Fruit fly (Drosophila melanogaster): ENCODE measurements around the gene CG14073.

CG14073 gene

dm6 chr3L:18870027-18870426, 49.6 kb upstream of the CG14073 start, which contains the start of gene Blos3 (continued):
- TF ChIP-seq CG4617 (GFP tag; optimal IDR thresholded peaks at IDR 0.05; ENCODE audit: borderline replicate concordance): peak; percentile 46
- peak; percentile 45 for TF ChIP-seq CG17829 (tag; optimal IDR thresholded peaks at IDR 0.05)
- no peak for TF ChIP-seq pan (optimal IDR thresholded peaks at IDR 0.05)
- no peak for TF ChIP-seq pan (GFP tag; optimal IDR thresholded peaks at IDR 0.05 in 1 of 2, IDR thresholded peaks at IDR 0.05 in 1 of 2)
- peak; percentile 54 for TF ChIP-seq Antp (GFP tag; optimal IDR thresholded peaks at IDR 0.05)
- peak; percentile 4; the same call in 1 of the 2 replicates for TF ChIP-seq CG14667 (GFP tag; IDR thresholded peaks at IDR 0.05)
- peak; percentile 2 for TF ChIP-seq slp2 (GFP tag; optimal IDR thresholded peaks at IDR 0.05)
- TF ChIP-seq Fer1 (GFP tag; optimal IDR thresholded peaks at IDR 0.05): peak; percentile 43
- no peak for TF ChIP-seq Poxn (GFP tag; IDR thresholded peaks at IDR 0.05)
- no peak for TF ChIP-seq CG10565 (GFP tag; optimal IDR thresholded peaks at IDR 0.05)
- TF ChIP-seq ac (GFP tag; optimal IDR thresholded peaks at IDR 0.05): no peak
- no peak for TF ChIP-seq run (tag; optimal IDR thresholded peaks at IDR 0.05)
- TF ChIP-seq crc (GFP tag; optimal IDR thresholded peaks at IDR 0.05): peak; percentile 29
- TF ChIP-seq MBD-R2 (GFP tag; IDR thresholded peaks at IDR 0.05): peak; percentile 61
- TF ChIP-seq MTF-1 (GFP tag; optimal IDR thresholded peaks at IDR 0.05; ENCODE audit: borderline replicate concordance): peak; percentile 11
- peak; percentile 19 for TF ChIP-seq HLH54F (GFP tag; optimal IDR thresholded peaks at IDR 0.05)
- TF ChIP-seq CG34376 (GFP tag; optimal IDR thresholded peaks at IDR 0.05): peak; percentile 0
- peak; percentile 52 for TF ChIP-seq chn (GFP tag; optimal IDR thresholded peaks at IDR 0.05)
- TF ChIP-seq gcm2 (GFP tag; optimal IDR thresholded peaks at IDR 0.05): no peak
- TF ChIP-seq dmrt11E (tag; optimal IDR thresholded peaks at IDR 0.05): peak; percentile 5
- peak; percentile 57 for TF ChIP-seq CG18599 (GFP tag; optimal IDR thresholded peaks at IDR 0.05)
- TF ChIP-seq Aef1 (GFP tag; IDR thresholded peaks at IDR 0.05): peak; percentile 20; the same call in 1 of the 3 replicates
- TF ChIP-seq CG8089 (GFP tag; optimal IDR thresholded peaks at IDR 0.05): peak; percentile 30
- peak; percentile 58 for TF ChIP-seq CG8924 (tag; optimal IDR thresholded peaks at IDR 0.05)
- TF ChIP-seq Lhr (GFP tag; optimal IDR thresholded peaks at IDR 0.05): no peak
- no peak for TF ChIP-seq CG9797 (GFP tag; optimal IDR thresholded peaks at IDR 0.05)
- peak in 1 of 3 experiments; percentile 26 for TF ChIP-seq lola (GFP tag; optimal IDR thresholded peaks at IDR 0.05)
- no peak for TF ChIP-seq Jarid2 (GFP tag; optimal IDR thresholded peaks at IDR 0.05)
- peak; percentile 52 for TF ChIP-seq CG4854 (GFP tag; optimal IDR thresholded peaks at IDR 0.05)
- TF ChIP-seq CG33557 (GFP tag; optimal IDR thresholded peaks at IDR 0.05): no peak
- TF ChIP-seq CG13624 (GFP tag; optimal IDR thresholded peaks at IDR 0.05): peak; percentile 62
- TF ChIP-seq Kr (GFP tag; optimal IDR thresholded peaks at IDR 0.05): no peak
- TF ChIP-seq BtbVII (GFP tag; optimal IDR thresholded peaks at IDR 0.05): no peak
- no peak for TF ChIP-seq PHDP (tag; optimal IDR thresholded peaks at IDR 0.05)
- TF ChIP-seq CTCF (GFP tag; optimal IDR thresholded peaks at IDR 0.05): peak; percentile 10
- TF ChIP-seq da (GFP tag; optimal IDR thresholded peaks at IDR 0.05): no peak
- TF ChIP-seq Side (GFP tag; optimal IDR thresholded peaks at IDR 0.05): peak; percentile 65
- TF ChIP-seq Meics (GFP tag; optimal IDR thresholded peaks at IDR 0.05): peak; percentile 60
- TF ChIP-seq pnt (GFP tag; optimal IDR thresholded peaks at IDR 0.05): peak; percentile 60
- peak; percentile 24 for TF ChIP-seq CG1233 (GFP tag; optimal IDR thresholded peaks at IDR 0.05)
- TF ChIP-seq HmgD (GFP tag; optimal IDR thresholded peaks at IDR 0.05): no peak
- TF ChIP-seq Dad (GFP tag; optimal IDR thresholded peaks at IDR 0.05): peak; percentile 15
- TF ChIP-seq CG18011 (GFP tag; optimal IDR thresholded peaks at IDR 0.05): no peak
- peak; percentile 38; the same call in 1 of the 2 replicates for TF ChIP-seq Awh (GFP tag; IDR thresholded peaks at IDR 0.05)
- TF ChIP-seq ranshi (GFP tag; IDR thresholded peaks at IDR 0.05): 0 out of 2 replicates have a peak, but pooled peaks have one; percentile 20
- TF ChIP-seq CG11560 (tag; IDR thresholded peaks at IDR 0.05): no peak
- TF ChIP-seq dan (GFP tag; IDR thresholded peaks at IDR 0.05): no peak
- TF ChIP-seq CG10462 (GFP tag; optimal IDR thresholded peaks at IDR 0.05): no peak
- no peak for TF ChIP-seq so (GFP tag; IDR thresholded peaks at IDR 0.05)
- peak; percentile 29 for TF ChIP-seq Sry-δ (GFP tag; optimal IDR thresholded peaks at IDR 0.05)
- TF ChIP-seq az2 (GFP tag; optimal IDR thresholded peaks at IDR 0.05): peak; percentile 62
- peak; percentile 16 for TF ChIP-seq CG3838 (GFP tag; optimal IDR thresholded peaks at IDR 0.05)

Data from whole organism, embryonic.